Worm (Caenorhabditis elegans) whole organism, L1 larva: ENCODE measurements around the gene F19B10.10.

Experiments
- C34B4.2 ChIP-seq: sonication (generic microtip); optimal IDR thresholded peaks from 2 replicates; lab custom pipeline; 2017; ENCODE audit warnings: mild to moderate bottlenecking, missing genetic modification characterization, missing compliant biosample characterization
- aha-1 ChIP-seq: fragments of 150-350 bp; optimal IDR thresholded peaks from 2 replicates; lab custom pipeline; 2014; ENCODE audit warnings: missing biosample characterization, missing genetic modification characterization
- ceh-82 ChIP-seq, 3 experiments: fragments of 150-350 bp in 1 of 3; sonication (generic microtip) in 2 of 3; optimal IDR thresholded peaks; 2 replicates each; lab custom pipeline; 2014 to 2017; ENCODE audit warnings: missing biosample characterization in 3 of 3, missing genetic modification characterization in 3 of 3
- ceh-88 ChIP-seq: fragments of 200-800 bp; sonication (Bioruptor generic); IDR thresholded peaks from 2 replicates; pipeline ENCODE4 v1.3.6; 2022; ENCODE audit warnings: missing genetic modification characterization, missing compliant biosample characterization
- ceh-90 ChIP-seq: sonication (generic microtip); optimal IDR thresholded peaks from 2 replicates; lab custom pipeline; 2016; ENCODE audit warnings: missing genetic modification characterization, missing compliant biosample characterization
- elt-2 ChIP-seq: sonication (generic microtip); optimal IDR thresholded peaks from 2 replicates; lab custom pipeline; 2016; ENCODE audit warnings: missing genetic modification characterization, mild to moderate bottlenecking, inconsistent platforms, missing compliant biosample characterization, missing genetic modification reagents
- jun-1 ChIP-seq: fragments of 150-350 bp; optimal IDR thresholded peaks from 2 replicates; lab custom pipeline; 2014; ENCODE audit warnings: missing biosample characterization, missing genetic modification reagents, missing genetic modification characterization
- lsy-2 ChIP-seq, 2 experiments: fragments of 150-350 bp; optimal IDR thresholded peaks; 2 replicates each; lab custom pipeline; 2014; ENCODE audit warnings: missing biosample characterization in 2 of 2, missing genetic modification characterization in 2 of 2
- mdl-1 ChIP-seq, 2 experiments: fragments of 150-350 bp; optimal IDR thresholded peaks; 2 replicates each; lab custom pipeline; 2014 to 2017; ENCODE audit warnings: missing biosample characterization in 2 of 2, missing genetic modification characterization in 2 of 2, inconsistent platforms in 1 of 2
- nhr-12 ChIP-seq: sonication (generic microtip); optimal IDR thresholded peaks from 2 replicates; lab custom pipeline; 2017; ENCODE audit warnings: missing biosample characterization, missing genetic modification characterization
- nhr-47 ChIP-seq: sonication (generic microtip); optimal IDR thresholded peaks from 2 replicates; lab custom pipeline; 2016; ENCODE audit warnings: mild to moderate bottlenecking, missing genetic modification characterization, moderate library complexity, missing compliant biosample characterization
- nhr-71 ChIP-seq: sonication (generic microtip); optimal IDR thresholded peaks from 2 replicates; lab custom pipeline; 2016; ENCODE audit warnings: mild to moderate bottlenecking, missing genetic modification characterization, moderate library complexity, missing compliant biosample characterization
- pag-3 ChIP-seq: sonication (generic microtip); optimal IDR thresholded peaks from 2 replicates; lab custom pipeline; 2017; ENCODE audit warnings: missing genetic modification characterization, mild to moderate bottlenecking, missing compliant biosample characterization, antibody characterized with exemption, borderline replicate concordance; ENCODE audit not compliant: insufficient read depth
- pqm-1 ChIP-seq: sonication (generic microtip); optimal IDR thresholded peaks from 3 replicates; lab custom pipeline; 2017; ENCODE audit warnings: missing biosample characterization, missing genetic modification characterization
- tbx-2 ChIP-seq: sonication (generic microtip); optimal IDR thresholded peaks from 2 replicates; lab custom pipeline; 2016; ENCODE audit warnings: missing genetic modification characterization, missing compliant biosample characterization
- tlp-1 ChIP-seq: fragments of 150-350 bp; optimal IDR thresholded peaks from 2 replicates; lab custom pipeline; 2014; ENCODE audit warnings: missing biosample characterization, missing genetic modification characterization
- unc-130 ChIP-seq: fragments of 150-350 bp; optimal IDR thresholded peaks from 2 replicates; lab custom pipeline; 2017; ENCODE audit warnings: missing biosample characterization, missing genetic modification characterization, inconsistent platforms
- unc-30 ChIP-seq: sonication (generic microtip); optimal IDR thresholded peaks from 2 replicates; lab custom pipeline; 2017; ENCODE audit warnings: missing biosample characterization, missing genetic modification characterization
- zip-4 ChIP-seq: fragments of 200-800 bp; sonication (Bioruptor generic); optimal IDR thresholded peaks from 2 replicates; lab custom pipeline; 2018; ENCODE audit warnings: mild to moderate bottlenecking, missing genetic modification characterization, moderate library complexity, missing compliant biosample characterization
- ztf-11 ChIP-seq, 2 experiments: sonication (generic microtip); optimal IDR thresholded peaks; 2 replicates each; lab custom pipeline; 2016 to 2017; ENCODE audit warnings: missing genetic modification characterization in 2 of 2, missing biosample characterization in 1 of 2, missing compliant biosample characterization in 1 of 2

Gene F19B10.10

ce11 chrII:3634765-3635164, 46.5 kb downstream of the F19B10.10 start:
- TF ChIP-seq ceh-88 (no peak), unc-130 (tag; lab: Kevin White, UChicago) (no peak), ceh-90 (tag; lab: Kevin White, UChicago) (no peak), tlp-1 (tag; lab: Kevin White, UChicago) (no peak), ztf-11 (tag; optimal IDR thresholded peaks at IDR 0.05; lab: Kevin White, UChicago) (no peak), nhr-47 (tag; lab: Kevin White, UChicago) (no peak), unc-30 (tag; lab: Kevin White, UChicago) (no peak)

ce11 chrII:3630810-3631209, 50.4 kb downstream of the F19B10.10 start, which contains the start of gene M151.2:
Gene M151.2, plus strand, starts transcription at chrII:3631110.
- TF ChIP-seq pag-3 (tag; lab: Kevin White, UChicago) = no peak
- no peak for TF ChIP-seq nhr-71 (tag; lab: Kevin White, UChicago)
- TF ChIP-seq mdl-1 (tag; optimal IDR thresholded peaks at IDR 0.05; lab: Kevin White, UChicago) = no peak
- no peak for TF ChIP-seq lsy-2 (tag; optimal IDR thresholded peaks at IDR 0.05; lab: Kevin White, UChicago)
- no peak for TF ChIP-seq pqm-1 (tag; lab: Kevin White, UChicago)
- TF ChIP-seq C34B4.2 (tag; lab: Kevin White, UChicago) = no peak
- no peak for TF ChIP-seq nhr-12
- TF ChIP-seq elt-2 (tag; lab: Kevin White, UChicago) = no peak
- TF ChIP-seq ceh-82 (tag; optimal IDR thresholded peaks at IDR 0.05; lab: Kevin White, UChicago) = no peak
- no peak for TF ChIP-seq zip-4 (GFP tag; lab: Kevin White, UChicago)
- no peak for TF ChIP-seq tbx-2 (tag; lab: Kevin White, UChicago)
- TF ChIP-seq aha-1 = no peak
- no peak for TF ChIP-seq jun-1 (tag; lab: Kevin White, UChicago)
